Fruit fly (Drosophila melanogaster) whole organism: ENCODE measurements around the gene CG14545.
A peak's percentile ranks its signal among the peaks of the same experiment; 100 is the strongest.

Experiments
- CG8478 ChIP-seq: fragments of >200 bp; optimal IDR thresholded peaks from 2 replicates; lab custom pipeline; 2018; ENCODE audit warnings: inconsistent platforms
- Dll ChIP-seq: fragments of >200 bp; optimal IDR thresholded peaks from 2 replicates; lab custom pipeline; 2017
- EcR ChIP-seq, 2 experiments: fragments of >200 bp; optimal IDR thresholded peaks; 2 replicates each; lab custom pipeline; 2017; ENCODE audit warnings: missing biosample characterization in 2 of 2, missing genetic modification characterization in 2 of 2, missing genetic modification reagents in 2 of 2
- pan ChIP-seq: fragments of >200 bp; optimal IDR thresholded peaks from 2 replicates; lab custom pipeline; 2017
- psq ChIP-seq: fragments of >200 bp; optimal IDR thresholded peaks from 2 replicates; lab custom pipeline; 2017
- usp ChIP-seq: fragments of >200 bp; optimal IDR thresholded peaks from 2 replicates; lab custom pipeline; 2017; ENCODE audit warnings: missing biosample characterization, missing genetic modification characterization, mixed read lengths

CG14545 gene

dm6 chr3R:25851224-25851682 is at the start of gene CG14545, which contains the start of gene CG5886:
CG14545 (minus strand) TSS chr3R:25851291.
CG5886 (plus strand) TSS chr3R:25851632.
- TF ChIP-seq pan (no peak), CG8478 (no peak)

- TF ChIP-seq EcR (GFP tag; optimal IDR thresholded peaks at IDR 0.05; lab: Kevin White, UChicago) (no peak), usp (GFP tag; lab: Kevin White, UChicago) (no peak), psq (lab: Kevin White, UChicago) (no peak), CG8478 (no peak), pan (no peak), Dll (no peak)
Observed at dm6 chr3R:25899690-25900089, 48.6 kb upstream of the CG14545 start, which contains the start of gene CG31091. CG31091 (plus strand) TSS chr3R:25899903.

dm6 chr3R:25897176-25897575 is 46.1 kb upstream of the CG14545 start, which contains the start of gene Mco3:
Mco3 (plus strand) TSS chr3R:25897476.
- TF ChIP-seq pan (no peak), psq (lab: Kevin White, UChicago) (no peak)

- TF ChIP-seq Dll (no peak), EcR (GFP tag; optimal IDR thresholded peaks at IDR 0.05; lab: Kevin White, UChicago) (no peak), CG8478 (no peak), psq (lab: Kevin White, UChicago) (no peak), usp (GFP tag; lab: Kevin White, UChicago) (no peak), pan (no peak)
Observed at dm6 chr3R:25895522-25895921, 44.4 kb upstream of the CG14545 start, which contains the start of gene Sodq. Sodq (plus strand) TSS chr3R:25895822.

dm6 chr3R:25893272-25893671 is 42.2 kb upstream of the CG14545 start, which contains the start of gene CG5913:
CG5913 (plus strand) TSS chr3R:25893495.
- TF ChIP-seq CG8478, result no peak
- TF ChIP-seq psq (lab: Kevin White, UChicago), result no peak
- no peak for TF ChIP-seq EcR (GFP tag; optimal IDR thresholded peaks at IDR 0.05; lab: Kevin White, UChicago)
- TF ChIP-seq Dll, result no peak
- no peak for TF ChIP-seq pan
- TF ChIP-seq usp (GFP tag; lab: Kevin White, UChicago), result no peak

dm6 chr3R:25888307-25889075 is 37.4 kb upstream of the CG14545 start, which contains the start of gene Lnk:
Lnk (plus strand) TSS chr3R:25888542.
- TF ChIP-seq psq (lab: Kevin White, UChicago) (no peak), CG8478 (peak; percentile 1)

dm6 chr3R:25885136-25885535 is 34.0 kb upstream of the CG14545 start:
- TF ChIP-seq Dll (no peak), CG8478 (no peak), usp (GFP tag; lab: Kevin White, UChicago) (no peak), EcR (GFP tag; optimal IDR thresholded peaks at IDR 0.05; lab: Kevin White, UChicago) (no peak), psq (lab: Kevin White, UChicago) (no peak), pan (no peak)

- TF ChIP-seq pan (no peak), Dll (no peak), usp (GFP tag; lab: Kevin White, UChicago) (no peak), EcR (GFP tag; optimal IDR thresholded peaks at IDR 0.05; lab: Kevin White, UChicago) (no peak)
Observed at dm6 chr3R:25884301-25884700, 33.2 kb upstream of the CG14545 start.

dm6 chr3R:25883877-25884276 is 32.8 kb upstream of the CG14545 start:
- peak in 1 of 2 experiments; percentile 90 for TF ChIP-seq EcR (GFP tag; optimal IDR thresholded peaks at IDR 0.05; lab: Kevin White, UChicago)
- TF ChIP-seq Dll, result no peak

- TF ChIP-seq CG8478 (no peak), Dll (no peak), pan (no peak), usp (GFP tag; lab: Kevin White, UChicago) (no peak), psq (lab: Kevin White, UChicago) (no peak), EcR (GFP tag; optimal IDR thresholded peaks at IDR 0.05; lab: Kevin White, UChicago) (no peak)
Observed at dm6 chr3R:25882606-25883266, 31.6 kb upstream of the CG14545 start.

- no peak for TF ChIP-seq usp (GFP tag; lab: Kevin White, UChicago)
- no peak for TF ChIP-seq pan
- TF ChIP-seq CG8478, result no peak
- TF ChIP-seq psq (lab: Kevin White, UChicago), result no peak
- TF ChIP-seq EcR (GFP tag; optimal IDR thresholded peaks at IDR 0.05; lab: Kevin White, UChicago), result no peak
- TF ChIP-seq Dll, result no peak
Observed at dm6 chr3R:25881915-25882314, 30.8 kb upstream of the CG14545 start, which contains the start of gene SppL. SppL (plus strand) TSS chr3R:25881984.

- TF ChIP-seq usp (GFP tag; lab: Kevin White, UChicago) (no peak), pan (no peak), psq (lab: Kevin White, UChicago) (no peak), Dll (no peak), EcR (GFP tag; optimal IDR thresholded peaks at IDR 0.05; lab: Kevin White, UChicago) (no peak), CG8478 (no peak)
Observed at dm6 chr3R:25880971-25881809, 30.1 kb upstream of the CG14545 start, which contains the start of gene Tsp96F. Tsp96F (minus strand) TSS chr3R:25881427.
